Fruit fly (Drosophila melanogaster): ENCODE results near the gene CG32066.

DNA sequence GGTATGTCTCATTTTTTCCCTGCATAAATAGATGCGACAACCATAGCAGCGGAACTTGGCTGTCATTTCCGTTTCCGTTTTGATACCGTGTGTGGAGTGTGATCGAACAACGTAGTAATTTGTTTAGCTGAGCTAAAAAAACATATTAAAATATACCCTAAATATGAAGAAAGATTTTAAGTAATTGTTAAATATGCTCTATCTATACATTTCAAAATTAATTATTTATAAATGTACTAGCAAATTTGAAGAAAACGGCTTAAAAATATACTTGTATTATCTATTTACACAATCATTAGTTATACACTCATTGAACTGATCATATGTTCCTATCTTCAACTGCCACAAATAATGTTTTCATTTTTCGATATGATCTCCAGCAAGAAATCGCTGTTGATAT lies 34.6 kb downstream of the CG32066 start, which contains the start of gene CG34238:
- TF ChIP-seq h (optimal IDR thresholded peaks at IDR 0.05): no peak
- no peak for TF ChIP-seq Myc (optimal IDR thresholded peaks at IDR 0.05)
- no peak for TF ChIP-seq Sin3A (optimal IDR thresholded peaks at IDR 0.05)
- no peak for TF ChIP-seq psq (optimal IDR thresholded peaks at IDR 0.05)
- no peak for TF ChIP-seq insv (optimal IDR thresholded peaks at IDR 0.05)
- TF ChIP-seq ttk (optimal IDR thresholded peaks at IDR 0.05): no peak
